Worm (Caenorhabditis elegans) whole organism, midembryonic: ENCODE results near the gene set-17.

Experiments
- T22C8.4 ChIP-seq: fragments of 200-800 bp; sonication (Bioruptor generic); IDR thresholded peaks from 2 replicates; pipeline ENCODE4 v1.3.6; 2022; ENCODE audit warnings: missing genetic modification characterization, missing compliant biosample characterization
- cog-1 ChIP-seq: sonication (generic microtip); optimal IDR thresholded peaks from 2 replicates; lab custom pipeline; 2016; ENCODE audit warnings: missing genetic modification characterization, missing compliant biosample characterization
- flt-1 ChIP-seq: fragments of 200-800 bp; sonication (Bioruptor generic); IDR thresholded peaks from 2 replicates; pipeline ENCODE4 v1.3.6; 2022; ENCODE audit warnings: missing genetic modification characterization, missing compliant biosample characterization
- klf-2 ChIP-seq: fragments of 200-800 bp; sonication (Bioruptor generic); conservative IDR thresholded peaks from 2 replicates; pipeline ENCODE4 v1.3.6; 2022; ENCODE audit warnings: missing genetic modification reagents, missing genetic modification characterization, missing compliant biosample characterization
- med-1 ChIP-seq: sonication (generic microtip); optimal IDR thresholded peaks from 2 replicates; lab custom pipeline; 2017; ENCODE audit warnings: missing genetic modification characterization, mild to moderate bottlenecking, missing compliant biosample characterization, antibody characterized with exemption, missing genetic modification reagents; ENCODE audit not compliant: insufficient read depth
- ref-1 ChIP-seq: fragments of 200-800 bp; sonication (Bioruptor generic); conservative IDR thresholded peaks from 2 replicates; pipeline ENCODE4 v1.3.6; 2022; ENCODE audit warnings: missing genetic modification reagents, missing genetic modification characterization, missing compliant biosample characterization
- tab-1 ChIP-seq: fragments of 200-800 bp; sonication (Bioruptor generic); IDR thresholded peaks from 2 replicates; pipeline ENCODE4 v1.3.6; 2022; ENCODE audit warnings: missing genetic modification characterization, missing compliant biosample characterization
- ztf-23 ChIP-seq: fragments of 200-800 bp; sonication (Bioruptor generic); IDR thresholded peaks from 2 replicates; pipeline ENCODE4 v1.3.6; 2022; ENCODE audit warnings: missing genetic modification reagents, missing genetic modification characterization, missing compliant biosample characterization
- ztf-29 ChIP-seq: fragments of 200-800 bp; sonication (Bioruptor generic); IDR thresholded peaks from 2 replicates; pipeline ENCODE4 v1.3.6; 2022; ENCODE audit warnings: missing genetic modification reagents, missing genetic modification characterization, missing compliant biosample characterization

Gene set-17

ce11 chrII:8960414-8960813, 20.1 kb upstream of the set-17 start, which contains the start of gene cal-2:
TSS of gene cal-2 (plus strand) at chrII:8960714.
- TF ChIP-seq tab-1 (no peak), ztf-23 (GFP tag; lab: Robert Waterston, UW) (no peak), T22C8.4 (GFP tag; lab: Robert Waterston, UW) (no peak), ztf-29 (GFP tag; lab: Robert Waterston, UW) (no peak), ref-1 (GFP tag; lab: Robert Waterston, UW) (no peak)

DNA sequence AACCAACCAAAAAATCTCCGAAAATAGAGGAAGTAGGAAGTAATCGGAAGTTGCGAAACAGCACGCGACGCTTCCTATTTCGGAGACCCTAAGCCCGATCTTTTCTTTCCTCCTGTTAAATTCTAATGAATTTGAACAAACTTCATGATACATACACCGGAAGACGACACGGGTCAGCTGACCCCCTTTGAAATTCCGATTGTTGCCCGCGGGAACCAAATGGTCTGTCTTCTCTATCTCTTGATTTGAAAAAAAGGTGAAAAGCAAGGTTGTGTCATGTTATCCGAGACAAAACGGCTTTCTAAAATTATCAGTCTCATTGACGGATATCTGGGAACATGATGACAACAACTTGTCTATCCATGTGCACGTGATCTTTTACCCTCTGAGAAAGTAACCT, 18.8 kb upstream of the set-17 start:
- TF ChIP-seq cog-1 (tag; lab: Kevin White, UChicago) (no peak), med-1 (GFP tag; lab: Kevin White, UChicago) (no peak), ztf-29 (GFP tag; lab: Robert Waterston, UW) (no peak), tab-1 (no peak), T22C8.4 (GFP tag; lab: Robert Waterston, UW) (no peak), klf-2 (GFP tag; lab: Robert Waterston, UW) (no peak), ztf-23 (GFP tag; lab: Robert Waterston, UW) (no peak), flt-1 (GFP tag; lab: Robert Waterston, UW) (no peak), ref-1 (GFP tag; lab: Robert Waterston, UW) (no peak)

DNA sequence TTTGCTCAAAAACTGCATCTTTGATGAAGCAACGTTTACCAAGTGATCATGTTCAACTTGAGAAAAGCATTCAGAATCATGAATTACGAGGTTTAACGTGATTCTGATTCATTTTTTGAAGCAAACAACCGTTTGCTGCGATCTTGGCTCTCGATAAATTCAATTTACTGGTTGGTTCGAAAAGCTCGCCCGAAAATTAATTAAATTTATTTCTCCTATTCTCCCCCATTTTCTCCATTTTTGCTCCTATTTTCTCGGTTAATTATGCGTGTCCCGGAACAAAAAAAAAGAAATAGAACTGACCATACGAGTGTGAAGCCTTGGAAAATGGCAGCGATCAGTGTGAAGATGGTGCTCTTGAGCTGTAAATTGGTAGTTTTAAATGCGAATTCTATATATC, 16.6 kb upstream of the set-17 start:
- no peak for TF ChIP-seq med-1 (GFP tag; lab: Kevin White, UChicago)
- no peak for TF ChIP-seq T22C8.4 (GFP tag; lab: Robert Waterston, UW)
- no peak for TF ChIP-seq ztf-23 (GFP tag; lab: Robert Waterston, UW)
- TF ChIP-seq ztf-29 (GFP tag; lab: Robert Waterston, UW) = no peak
- TF ChIP-seq ref-1 (GFP tag; lab: Robert Waterston, UW) = no peak
- TF ChIP-seq flt-1 (GFP tag; lab: Robert Waterston, UW) = no peak
- TF ChIP-seq cog-1 (tag; lab: Kevin White, UChicago) = no peak
- no peak for TF ChIP-seq tab-1
- TF ChIP-seq klf-2 (GFP tag; lab: Robert Waterston, UW) = no peak

DNA sequence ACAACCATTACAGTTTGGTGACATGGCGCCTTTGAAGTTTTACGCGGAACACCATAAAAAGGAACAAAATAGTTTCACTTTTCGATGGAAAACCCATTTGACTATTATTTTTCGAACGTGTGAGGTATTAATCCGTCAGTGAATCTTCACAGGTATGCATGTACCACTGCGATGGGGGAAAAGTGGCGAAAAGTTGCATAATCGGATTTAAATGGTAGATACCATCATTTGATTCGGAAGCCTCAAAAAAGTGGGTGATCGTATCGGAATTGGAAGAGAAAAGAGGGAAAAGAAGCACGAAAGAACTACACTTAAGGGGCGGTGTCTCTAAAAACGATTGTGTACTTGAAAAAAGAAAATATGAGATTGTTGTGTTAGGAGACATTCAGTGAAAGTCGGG, 13.4 kb upstream of the set-17 start:
- TF ChIP-seq klf-2 (GFP tag; lab: Robert Waterston, UW) (no peak), ztf-23 (GFP tag; lab: Robert Waterston, UW) (no peak), tab-1 (no peak), ztf-29 (GFP tag; lab: Robert Waterston, UW) (no peak), T22C8.4 (GFP tag; lab: Robert Waterston, UW) (no peak), flt-1 (GFP tag; lab: Robert Waterston, UW) (no peak), cog-1 (tag; lab: Kevin White, UChicago) (no peak), ref-1 (GFP tag; lab: Robert Waterston, UW) (no peak), med-1 (GFP tag; lab: Kevin White, UChicago) (no peak)

- TF ChIP-seq flt-1 (GFP tag; lab: Robert Waterston, UW) (no peak), tab-1 (no peak), klf-2 (GFP tag; lab: Robert Waterston, UW) (no peak), ref-1 (GFP tag; lab: Robert Waterston, UW) (no peak), cog-1 (tag; lab: Kevin White, UChicago) (no peak), ztf-29 (GFP tag; lab: Robert Waterston, UW) (no peak), T22C8.4 (GFP tag; lab: Robert Waterston, UW) (no peak), med-1 (GFP tag; lab: Kevin White, UChicago) (no peak), ztf-23 (GFP tag; lab: Robert Waterston, UW) (no peak)
These were observed 11.0 kb upstream of the set-17 start for ce11 chrII:8951270-8951669.

DNA sequence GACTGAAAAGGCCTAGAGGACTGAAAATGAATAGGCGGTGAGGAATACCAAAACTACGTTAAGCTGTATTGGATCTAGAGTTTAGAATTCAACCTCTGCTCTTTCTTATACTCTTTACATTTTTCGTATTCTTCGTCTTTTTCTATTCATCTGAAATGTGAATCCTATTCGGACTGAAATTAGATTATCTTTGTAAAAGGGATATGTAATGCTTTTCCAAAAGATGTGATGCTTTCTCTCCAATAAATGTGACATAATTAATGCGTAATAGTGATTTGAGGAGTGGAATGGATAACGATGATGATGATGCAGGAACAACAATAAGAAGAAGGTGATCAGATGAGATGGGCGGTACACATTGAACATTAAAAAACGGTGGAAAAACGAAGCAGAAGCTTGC, 8.4 kb upstream of the set-17 start:
- no peak for TF ChIP-seq ztf-23 (GFP tag; lab: Robert Waterston, UW)
- TF ChIP-seq tab-1 = no peak
- TF ChIP-seq T22C8.4 (GFP tag; lab: Robert Waterston, UW) = no peak
- no peak for TF ChIP-seq flt-1 (GFP tag; lab: Robert Waterston, UW)
- TF ChIP-seq ref-1 (GFP tag; lab: Robert Waterston, UW) = no peak
- no peak for TF ChIP-seq klf-2 (GFP tag; lab: Robert Waterston, UW)
- no peak for TF ChIP-seq med-1 (GFP tag; lab: Kevin White, UChicago)
- no peak for TF ChIP-seq cog-1 (tag; lab: Kevin White, UChicago)
- TF ChIP-seq ztf-29 (GFP tag; lab: Robert Waterston, UW) = no peak

DNA sequence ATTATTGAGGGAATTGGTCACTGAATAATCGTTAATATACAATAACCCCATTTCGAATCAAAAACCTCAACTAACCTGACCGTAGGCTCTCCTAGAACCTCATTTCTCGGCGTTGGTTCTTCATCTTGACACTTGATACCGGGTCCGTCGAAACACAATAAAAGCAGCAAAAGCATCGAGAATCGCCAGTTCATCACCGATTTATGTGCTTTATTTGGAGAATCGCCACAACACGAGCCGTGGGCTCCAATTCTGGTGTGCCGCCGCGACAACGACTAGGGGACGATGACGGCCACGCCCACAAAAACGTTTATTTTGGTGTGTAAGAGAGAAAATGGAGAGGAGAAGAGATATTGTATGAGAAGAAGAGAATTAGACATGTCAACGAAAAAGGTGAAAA, 7.1 kb upstream of the set-17 start, which contains the start of gene cutl-15:
TSS of gene cutl-15 (minus strand) at position 298 of the 400 bp plus-strand sequence.
- no peak for TF ChIP-seq med-1 (GFP tag; lab: Kevin White, UChicago)
- no peak for TF ChIP-seq tab-1
- no peak for TF ChIP-seq T22C8.4 (GFP tag; lab: Robert Waterston, UW)
- TF ChIP-seq ref-1 (GFP tag; lab: Robert Waterston, UW) = no peak
- TF ChIP-seq ztf-23 (GFP tag; lab: Robert Waterston, UW) = no peak
- TF ChIP-seq cog-1 (tag; lab: Kevin White, UChicago) = no peak
- no peak for TF ChIP-seq klf-2 (GFP tag; lab: Robert Waterston, UW)
- TF ChIP-seq ztf-29 (GFP tag; lab: Robert Waterston, UW) = no peak
- TF ChIP-seq flt-1 (GFP tag; lab: Robert Waterston, UW) = no peak

ce11 chrII:8945167-8945566, 4.9 kb upstream of the set-17 start:
- no peak for TF ChIP-seq ztf-23 (GFP tag; lab: Robert Waterston, UW)
- no peak for TF ChIP-seq tab-1

DNA sequence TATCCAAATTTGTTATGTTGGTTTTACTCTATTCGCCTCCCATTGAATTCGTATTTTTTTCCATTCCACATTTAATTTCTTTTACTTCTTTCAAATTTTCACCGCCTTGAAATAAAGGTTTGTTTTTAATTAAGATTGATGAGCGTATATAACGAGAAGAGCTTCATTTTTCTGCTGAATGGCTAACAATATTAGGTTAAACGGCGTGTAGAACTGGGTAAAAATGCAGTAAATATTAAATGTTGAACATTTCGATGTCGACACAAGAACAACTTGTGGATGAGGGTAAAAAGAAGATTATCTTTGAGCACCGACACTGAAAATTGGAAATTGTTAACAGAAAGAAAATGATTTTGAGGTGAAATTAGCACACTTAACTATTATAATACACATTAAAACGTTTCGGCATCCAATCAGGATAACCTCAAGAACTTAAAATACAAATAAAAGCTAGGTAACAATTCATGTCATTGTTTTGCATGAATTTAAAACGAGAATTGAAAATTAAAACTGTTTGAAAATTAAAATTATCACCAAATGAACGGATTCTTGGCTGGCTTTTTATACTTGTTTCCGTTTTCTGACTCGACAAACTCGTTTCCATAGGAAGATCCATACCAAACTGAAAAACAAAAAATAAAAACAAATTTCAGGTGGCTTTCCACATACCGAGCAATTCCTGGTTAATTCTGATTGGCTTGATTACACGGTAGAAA, 1.2 kb downstream of the set-17 start:
- TF ChIP-seq ztf-23 (GFP tag; lab: Robert Waterston, UW) = no peak
- no peak for TF ChIP-seq flt-1 (GFP tag; lab: Robert Waterston, UW)
- TF ChIP-seq T22C8.4 (GFP tag; lab: Robert Waterston, UW) = no peak
- TF ChIP-seq ref-1 (GFP tag; lab: Robert Waterston, UW) = no peak
- TF ChIP-seq klf-2 (GFP tag; lab: Robert Waterston, UW) = no peak
- no peak for TF ChIP-seq med-1 (GFP tag; lab: Kevin White, UChicago)
